Worm (Caenorhabditis elegans) whole organism, mixed stage, embryonic: Measurements from ENCODE around the gene T02H6.11.
A peak's percentile ranks its signal among the peaks of the same experiment; 100 is the strongest.

Experiments used
- M03D4.4 ChIP-seq: sonication (generic microtip); optimal IDR thresholded peaks from 2 replicates; lab custom pipeline; 2017; ENCODE audit warnings: mild to moderate bottlenecking, missing genetic modification characterization, missing compliant biosample characterization
- ceh-43 ChIP-seq: fragments of 200-800 bp; sonication (Bioruptor generic); optimal IDR thresholded peaks from 2 replicates; lab custom pipeline; 2018; ENCODE audit warnings: mild to moderate bottlenecking, missing genetic modification characterization, moderate library complexity, missing compliant biosample characterization
- ceh-83 ChIP-seq: fragments of 200-800 bp; sonication (Bioruptor generic); optimal IDR thresholded peaks from 2 replicates; lab custom pipeline; 2018; ENCODE audit warnings: mild to moderate bottlenecking, missing genetic modification characterization, missing compliant biosample characterization
- ces-1 ChIP-seq: fragments of 150-350 bp; optimal IDR thresholded peaks from 2 replicates; lab custom pipeline; 2014; ENCODE audit warnings: missing biosample characterization, missing genetic modification reagents, missing genetic modification characterization
- cnd-1 ChIP-seq: fragments of 200-800 bp; sonication (Bioruptor generic); optimal IDR thresholded peaks from 2 replicates; lab custom pipeline; 2018; ENCODE audit warnings: mild to moderate bottlenecking, missing genetic modification characterization, missing compliant biosample characterization
- drap-1 ChIP-seq: fragments of 200-800 bp; sonication (Bioruptor generic); optimal IDR thresholded peaks from 3 replicates; lab custom pipeline; 2018; ENCODE audit warnings: mild to moderate bottlenecking, missing genetic modification characterization, missing compliant biosample characterization
- elt-3 ChIP-seq: fragments of 150-350 bp; optimal IDR thresholded peaks from 2 replicates; lab custom pipeline; 2014; ENCODE audit warnings: missing biosample characterization, missing genetic modification characterization
- ham-2 ChIP-seq: fragments of 200-800 bp; sonication (Bioruptor generic); optimal IDR thresholded peaks from 2 replicates; lab custom pipeline; 2018; ENCODE audit warnings: mild to moderate bottlenecking, missing genetic modification characterization, missing compliant biosample characterization
- hlh-1 ChIP-seq: fragments of 150-350 bp; optimal IDR thresholded peaks from 2 replicates; lab custom pipeline; 2014; ENCODE audit warnings: missing biosample characterization, missing genetic modification reagents, missing genetic modification characterization
- lin-13 ChIP-seq: fragments of 150-350 bp; optimal IDR thresholded peaks from 2 replicates; lab custom pipeline; 2014; ENCODE audit warnings: missing biosample characterization, missing genetic modification characterization
- lin-32 ChIP-seq: fragments of 200-800 bp; sonication (Bioruptor generic); optimal IDR thresholded peaks from 2 replicates; lab custom pipeline; 2018; ENCODE audit warnings: mild to moderate bottlenecking, missing genetic modification characterization, missing compliant biosample characterization
- lsy-2 ChIP-seq: fragments of 150-350 bp; optimal IDR thresholded peaks from 2 replicates; lab custom pipeline; 2014; ENCODE audit warnings: missing biosample characterization, missing genetic modification characterization
- mab-5 ChIP-seq: fragments of 150-350 bp; optimal IDR thresholded peaks from 2 replicates; lab custom pipeline; 2014; ENCODE audit warnings: missing biosample characterization, missing genetic modification characterization
- mep-1 ChIP-seq: fragments of 150-350 bp; optimal IDR thresholded peaks from 2 replicates; lab custom pipeline; 2017; ENCODE audit warnings: missing biosample characterization, missing genetic modification reagents, missing genetic modification characterization, inconsistent platforms
- mls-2 ChIP-seq: sonication (generic microtip); optimal IDR thresholded peaks from 2 replicates; lab custom pipeline; 2016; ENCODE audit warnings: mild to moderate bottlenecking, missing genetic modification characterization, moderate library complexity, missing compliant biosample characterization
- nhr-2 ChIP-seq: fragments of 150-350 bp; optimal IDR thresholded peaks from 2 replicates; lab custom pipeline; 2014; ENCODE audit warnings: missing biosample characterization, missing genetic modification characterization
- nhr-237 ChIP-seq: fragments of 150-350 bp; optimal IDR thresholded peaks from 2 replicates; lab custom pipeline; 2014; ENCODE audit warnings: missing biosample characterization, missing genetic modification characterization
- nhr-28 ChIP-seq: fragments of 150-350 bp; optimal IDR thresholded peaks from 2 replicates; lab custom pipeline; 2014; ENCODE audit warnings: missing biosample characterization, missing genetic modification characterization
- nhr-76 ChIP-seq: sonication (generic microtip); optimal IDR thresholded peaks from 2 replicates; lab custom pipeline; 2017; ENCODE audit warnings: missing biosample characterization, missing genetic modification characterization
- pha-4 ChIP-seq: fragments of 150-350 bp; optimal IDR thresholded peaks from 2 replicates; lab custom pipeline; 2018; ENCODE audit warnings: missing biosample characterization, missing genetic modification reagents, missing genetic modification characterization
- sem-2 ChIP-seq: fragments of 200-800 bp; sonication (Bioruptor generic); optimal IDR thresholded peaks from 2 replicates; lab custom pipeline; 2018; ENCODE audit warnings: mild to moderate bottlenecking, missing genetic modification characterization, missing compliant biosample characterization
- snpc-4 ChIP-seq: fragments of 150-350 bp; optimal IDR thresholded peaks from 2 replicates; lab custom pipeline; 2014; ENCODE audit warnings: missing biosample characterization, missing genetic modification characterization
- sptf-1 ChIP-seq: sonication (generic microtip); optimal IDR thresholded peaks from 2 replicates; lab custom pipeline; 2017; ENCODE audit warnings: mild to moderate bottlenecking, missing genetic modification characterization, moderate library complexity, missing compliant biosample characterization
- tbx-8 ChIP-seq: fragments of 200-800 bp; sonication (Bioruptor generic); optimal IDR thresholded peaks from 2 replicates; lab custom pipeline; 2018; ENCODE audit warnings: mild to moderate bottlenecking, missing genetic modification characterization, moderate library complexity, missing compliant biosample characterization
- unc-120 ChIP-seq: sonication (generic microtip); optimal IDR thresholded peaks from 2 replicates; lab custom pipeline; 2017; ENCODE audit warnings: missing genetic modification characterization, missing compliant biosample characterization; ENCODE audit not compliant: poor library complexity, severe bottlenecking
- unc-39 ChIP-seq: fragments of 150-350 bp; optimal IDR thresholded peaks from 2 replicates; lab custom pipeline; 2014; ENCODE audit warnings: missing biosample characterization, missing genetic modification characterization
- unc-62 ChIP-seq: fragments of 150-350 bp; optimal IDR thresholded peaks from 2 replicates; lab custom pipeline; 2014; ENCODE audit warnings: missing biosample characterization, missing genetic modification reagents, missing genetic modification characterization
- zip-8 ChIP-seq: fragments of 150-350 bp; optimal IDR thresholded peaks from 2 replicates; lab custom pipeline; 2014; ENCODE audit warnings: missing biosample characterization, missing genetic modification characterization
- ztf-11 ChIP-seq: fragments of 150-350 bp; optimal IDR thresholded peaks from 2 replicates; lab custom pipeline; 2014; ENCODE audit warnings: missing biosample characterization, missing genetic modification characterization

T02H6.11 gene

ce11 chrII:701025-701370 lies at the start of gene T02H6.11:
Gene T02H6.11 (minus strand): TSS chrII:701125.
- TF ChIP-seq snpc-4 (tag; lab: Kevin White, UChicago) (no peak), ceh-83 (GFP tag; lab: Kevin White, UChicago) (no peak), pha-4 (tag; lab: Kevin White, UChicago) (no peak), mab-5 (tag; lab: Kevin White, UChicago) (no peak), sem-2 (GFP tag; lab: Kevin White, UChicago) (no peak), ztf-11 (tag; lab: Kevin White, UChicago) (no peak), ceh-43 (no peak), unc-120 (no peak), mls-2 (tag; lab: Kevin White, UChicago) (no peak), tbx-8 (GFP tag; lab: Kevin White, UChicago) (no peak), M03D4.4 (tag; lab: Kevin White, UChicago) (no peak), nhr-28 (tag; lab: Kevin White, UChicago) (no peak), lin-13 (tag; lab: Kevin White, UChicago) (no peak), mep-1 (tag; lab: Kevin White, UChicago) (no peak), nhr-237 (tag; lab: Kevin White, UChicago) (no peak), ham-2 (GFP tag; lab: Kevin White, UChicago) (no peak), elt-3 (tag; lab: Kevin White, UChicago) (no peak), hlh-1 (no peak)

- TF ChIP-seq unc-39 (tag; lab: Kevin White, UChicago) (no peak), nhr-76 (tag; lab: Kevin White, UChicago) (no peak)
These were observed 49.2 kb upstream of the T02H6.11 start, which contains the start of gene snt-6 for ce11 chrII:750155-750554. Gene snt-6 (minus strand): TSS chrII:750212.

ce11 chrII:740808-741207 lies 39.9 kb upstream of the T02H6.11 start, which contains the start of gene fbxc-48:
Gene fbxc-48 (minus strand): TSS chrII:740908.
- no peak for TF ChIP-seq unc-62 (GFP tag; lab: Kevin White, UChicago)
- no peak for TF ChIP-seq snpc-4 (tag; lab: Kevin White, UChicago)
- TF ChIP-seq lin-32 (GFP tag; lab: Kevin White, UChicago): no peak
- TF ChIP-seq unc-39 (tag; lab: Kevin White, UChicago): no peak
- no peak for TF ChIP-seq zip-8 (tag; lab: Kevin White, UChicago)
- no peak for TF ChIP-seq drap-1
- TF ChIP-seq, all 35 proteins: peak for 0

ce11 chrII:732393-732792 lies 31.5 kb upstream of the T02H6.11 start:
- TF ChIP-seq lsy-2 (tag; lab: Kevin White, UChicago) (peak; percentile 72), snpc-4 (tag; lab: Kevin White, UChicago) (no peak), lin-13 (tag; lab: Kevin White, UChicago) (peak; percentile 30)

- peak; percentile 23 for TF ChIP-seq lsy-2 (tag; lab: Kevin White, UChicago)
- TF ChIP-seq ces-1: no peak
- TF ChIP-seq mab-5 (tag; lab: Kevin White, UChicago): no peak
- TF ChIP-seq sptf-1 (tag; lab: Kevin White, UChicago): peak; percentile 11
- no peak for TF ChIP-seq zip-8 (tag; lab: Kevin White, UChicago)
- TF ChIP-seq unc-120: no peak
- no peak for TF ChIP-seq ceh-43
- TF ChIP-seq lin-32 (GFP tag; lab: Kevin White, UChicago): no peak
- no peak for TF ChIP-seq lin-13 (tag; lab: Kevin White, UChicago)
- TF ChIP-seq ceh-83 (GFP tag; lab: Kevin White, UChicago): no peak
- TF ChIP-seq nhr-2 (tag; lab: Kevin White, UChicago): no peak
- TF ChIP-seq pha-4 (tag; lab: Kevin White, UChicago): no peak
- TF ChIP-seq nhr-28 (tag; lab: Kevin White, UChicago): no peak
These were observed 29.0 kb upstream of the T02H6.11 start for ce11 chrII:729931-730330.

ce11 chrII:724004-724403 lies 23.1 kb upstream of the T02H6.11 start:
- TF ChIP-seq lin-32 (GFP tag; lab: Kevin White, UChicago) (no peak), pha-4 (tag; lab: Kevin White, UChicago) (no peak), cnd-1 (tag; lab: Kevin White, UChicago) (no peak)
- TF ChIP-seq, all 35 proteins: peak for 0
